Worm (Caenorhabditis elegans): ENCODE measurements around the gene lev-9.

The lev-9 gene

ce11 chrX:6291632-6292031, at the start of gene lev-9:
Gene lev-9 (minus strand): TSS chrX:6291732.
- TF ChIP-seq mep-1 (tag; optimal IDR thresholded peaks at IDR 0.05), result no peak
- TF ChIP-seq unc-62 (GFP tag; optimal IDR thresholded peaks at IDR 0.05 in 1 of 2), result no peak
- TF ChIP-seq unc-62 (tag; optimal IDR thresholded peaks at IDR 0.05), result no peak
- TF ChIP-seq saeg-2 (GFP tag; IDR thresholded peaks at IDR 0.05), result no peak
- TF ChIP-seq ceh-20 (GFP tag; IDR thresholded peaks at IDR 0.05), result no peak
- no peak for TF ChIP-seq spr-1 (tag; optimal IDR thresholded peaks at IDR 0.05)
- TF ChIP-seq nhr-102 (tag; optimal IDR thresholded peaks at IDR 0.05), result no peak
- no peak for TF ChIP-seq tra-1 (GFP tag; IDR thresholded peaks at IDR 0.05)
- TF ChIP-seq ztf-11 (tag; optimal IDR thresholded peaks at IDR 0.05), result no peak
- no peak for TF ChIP-seq unc-39 (tag; optimal IDR thresholded peaks at IDR 0.05)
- TF ChIP-seq mdt-29 (GFP tag; IDR thresholded peaks at IDR 0.05), result no peak
- no peak for TF ChIP-seq cey-2 (tag; optimal IDR thresholded peaks at IDR 0.05; ENCODE audit: borderline replicate concordance, insufficient read depth)

- TF ChIP-seq set-16 (GFP tag; IDR thresholded peaks at IDR 0.05) (no peak), dpl-1 (GFP tag; optimal IDR thresholded peaks at IDR 0.05) (no peak), mep-1 (tag; optimal IDR thresholded peaks at IDR 0.05) (no peak), hlh-11 (tag; optimal IDR thresholded peaks at IDR 0.05) (peak; percentile 87), aly-2 (tag; optimal IDR thresholded peaks at IDR 0.05) (no peak), ceh-44 (GFP tag; IDR thresholded peaks at IDR 0.05) (no peak), ceh-82 (tag; optimal IDR thresholded peaks at IDR 0.05) (no peak), arid-1 (GFP tag; conservative IDR thresholded peaks at IDR 0.05) (no peak), duxl-1 (tag; optimal IDR thresholded peaks at IDR 0.05; ENCODE audit: poor library complexity) (no peak), snpc-4 (tag; optimal IDR thresholded peaks at IDR 0.05) (no peak), ama-1 (optimal IDR thresholded peaks at IDR 0.05) (no peak), nhr-237 (tag; optimal IDR thresholded peaks at IDR 0.05) (no peak), sdz-12 (GFP tag; optimal IDR thresholded peaks at IDR 0.05) (no peak), unc-62 (GFP tag; optimal IDR thresholded peaks at IDR 0.05 in 1 of 2) (peak; percentile 13 to 23), unc-62 (tag; optimal IDR thresholded peaks at IDR 0.05) (no peak), ctbp-1 (GFP tag; IDR thresholded peaks at IDR 0.05) (no peak), mes-2 (tag; optimal IDR thresholded peaks at IDR 0.05; ENCODE audit: poor library complexity, severe bottlenecking) (peak; percentile 39), pha-4 (GFP tag; IDR thresholded peaks at IDR 0.05) (no peak), pha-4 (tag; optimal IDR thresholded peaks at IDR 0.05) (no peak), egl-43 (GFP tag; IDR thresholded peaks at IDR 0.05) (no peak), T26A8.4 (GFP tag; IDR thresholded peaks at IDR 0.05) (peak; percentile 54; the same call in 1 of the 2 replicates), nhr-25 (tag; optimal IDR thresholded peaks at IDR 0.05; ENCODE audit: borderline replicate concordance, insufficient read depth) (no peak), Y48G9A.11 (GFP tag; IDR thresholded peaks at IDR 0.05) (no peak), nhr-6 (tag; optimal IDR thresholded peaks at IDR 0.05) (no peak), nhr-10 (tag; optimal IDR thresholded peaks at IDR 0.05) (peak; percentile 33), hmg-1.1 (GFP tag; IDR thresholded peaks at IDR 0.05) (no peak), lin-39 (tag; optimal IDR thresholded peaks at IDR 0.05) (no peak), rbr-2 (tag; optimal IDR thresholded peaks at IDR 0.05) (no peak), aha-1 (tag) (peak; percentile 83), mdt-29 (GFP tag; IDR thresholded peaks at IDR 0.05) (0 out of 2 replicates have a peak, but pooled peaks have one; percentile 37), ceh-20 (GFP tag; IDR thresholded peaks at IDR 0.05) (no peak), nhr-28 (tag; optimal IDR thresholded peaks at IDR 0.05) (peak; percentile 98), nhr-76 (tag; optimal IDR thresholded peaks at IDR 0.05) (no peak), hlh-30 (tag; optimal IDR thresholded peaks at IDR 0.05; ENCODE audit: insufficient read depth) (peak; percentile 30), dmd-6 (GFP tag; IDR thresholded peaks at IDR 0.05) (peak; percentile 86), mxl-3 (GFP tag; optimal IDR thresholded peaks at IDR 0.05) (peak; percentile 6), lin-29 (GFP tag; IDR thresholded peaks at IDR 0.05) (no peak), jun-1 (tag; optimal IDR thresholded peaks at IDR 0.05) (no peak), ZK546.5 (tag; optimal IDR thresholded peaks at IDR 0.05) (no peak), daf-19 (GFP tag; conservative IDR thresholded peaks at IDR 0.05) (no peak), ces-1 (GFP tag; optimal IDR thresholded peaks at IDR 0.05) (no peak), dmd-8 (GFP tag; IDR thresholded peaks at IDR 0.05) (no peak), gei-8 (GFP tag; optimal IDR thresholded peaks at IDR 0.05) (no peak)
Observed at ce11 chrX:6338446-6338845, 46.9 kb upstream of the lev-9 start.
